Worm (Caenorhabditis elegans): ENCODE measurements around the gene T12C9.7.

DNA sequence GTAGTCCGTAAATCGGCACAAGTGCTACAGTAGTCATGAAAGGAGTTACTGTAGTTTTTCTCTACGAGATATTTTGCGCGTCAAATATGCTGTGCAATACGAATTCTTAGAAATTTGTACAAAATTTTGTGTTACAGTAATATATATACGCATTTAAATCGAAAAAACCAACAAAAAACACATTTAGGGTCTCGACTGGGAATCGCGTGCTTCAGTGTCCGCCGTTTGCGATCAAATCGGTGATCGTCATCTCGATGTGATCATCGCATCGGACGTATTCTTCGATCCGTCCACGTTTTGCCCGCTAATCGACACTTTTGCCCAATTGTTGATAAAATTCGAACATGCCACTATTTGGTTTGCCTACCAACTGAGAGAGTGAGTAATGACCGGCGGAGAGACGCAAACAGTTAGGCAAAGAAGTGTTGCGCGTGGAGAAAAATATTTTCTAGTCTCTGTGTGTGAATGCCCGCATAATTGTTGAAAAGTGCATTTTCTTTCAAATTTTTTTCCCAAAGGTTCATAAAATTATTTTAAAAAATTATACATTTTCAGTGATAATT lies 8.2 kb upstream of the T12C9.7 start:
- TF ChIP-seq lin-35 (GFP tag; optimal IDR thresholded peaks at IDR 0.05) = no peak
- no peak for TF ChIP-seq lag-1 (GFP tag; IDR thresholded peaks at IDR 0.05)
- no peak for TF ChIP-seq pha-4 (tag; optimal IDR thresholded peaks at IDR 0.05)
- no peak for TF ChIP-seq nfya-1 (tag; optimal IDR thresholded peaks at IDR 0.05; ENCODE audit: borderline replicate concordance, insufficient read depth)
- TF ChIP-seq ekl-4 (GFP tag; IDR thresholded peaks at IDR 0.05) = no peak
- TF ChIP-seq F10E7.11 (tag; optimal IDR thresholded peaks at IDR 0.05) = no peak

Data from whole organism, young adult.